Worm (Caenorhabditis elegans): Measurements from ENCODE around the gene C32D5.4.

C32D5.4 gene

ce11 chrII:6370110-6370509, 47.2 kb upstream of the C32D5.4 start (continued):
- TF ChIP-seq rec-8 (tag; optimal IDR thresholded peaks at IDR 0.05) (no peak), ekl-4 (GFP tag; IDR thresholded peaks at IDR 0.05) (peak; percentile 59; the same call in 1 of the 2 replicates), egl-18 (GFP tag; IDR thresholded peaks at IDR 0.05) (no peak), snpc-1.1 (tag; optimal IDR thresholded peaks at IDR 0.05; ENCODE audit: insufficient read depth) (peak; percentile 26)

- TF ChIP-seq D2030.7 (GFP tag; IDR thresholded peaks at IDR 0.05) (peak; percentile 7; the same call in 1 of the 2 replicates), B0336.3 (GFP tag; IDR thresholded peaks at IDR 0.05) (peak; percentile 39; the same call in 1 of the 2 replicates), lin-54 (GFP tag; optimal IDR thresholded peaks at IDR 0.05) (peak; percentile 24), madf-6 (GFP tag; IDR thresholded peaks at IDR 0.05) (peak; percentile 49), sptf-2 (GFP tag; optimal IDR thresholded peaks at IDR 0.05) (no peak), chd-7 (tag; optimal IDR thresholded peaks at IDR 0.05) (no peak), B0261.1 (tag; optimal IDR thresholded peaks at IDR 0.05) (no peak), F57A8.1 (GFP tag; optimal IDR thresholded peaks at IDR 0.05) (no peak)
These were observed 43.8 kb upstream of the C32D5.4 start, which contains the start of gene ctsa-4.1 for ce11 chrII:6366696-6367095. Gene ctsa-4.1 (plus strand): TSS chrII:6366996.

ce11 chrII:6365237-6365815, 42.4 kb upstream of the C32D5.4 start, which contains the start of the genes ani-2 and clec-88:
Gene ani-2 (minus strand): TSS chrII:6365367.
Gene clec-88 (plus strand): TSS chrII:6365722.
- TF ChIP-seq snpc-4 (GFP tag; optimal IDR thresholded peaks at IDR 0.05) (no peak), snpc-4 (tag; optimal IDR thresholded peaks at IDR 0.05) (peak in 1 of 4 experiments; percentile 17), Y53F4B.3 (GFP tag; IDR thresholded peaks at IDR 0.05) (peak; percentile 16; the same call in 1 of the 2 replicates), F57C9.4 (tag; optimal IDR thresholded peaks at IDR 0.05) (no peak), F49E8.2 (tag; optimal IDR thresholded peaks at IDR 0.05; ENCODE audit: insufficient read depth) (peak; percentile 68), K12H6.12 (tag; optimal IDR thresholded peaks at IDR 0.05) (no peak), madf-6 (GFP tag; IDR thresholded peaks at IDR 0.05) (peak; percentile 95), unc-130 (GFP tag; optimal IDR thresholded peaks at IDR 0.05) (peak; percentile 73), nhr-179 (tag; optimal IDR thresholded peaks at IDR 0.05) (no peak), zfh-2 (GFP tag; conservative IDR thresholded peaks at IDR 0.05) (no peak), lin-54 (GFP tag; optimal IDR thresholded peaks at IDR 0.05) (peak; percentile 49), egl-44 (GFP tag; IDR thresholded peaks at IDR 0.05) (no peak), Y79H2A.3 (GFP tag; conservative IDR thresholded peaks at IDR 0.05) (no peak), lir-1 (GFP tag; conservative IDR thresholded peaks at IDR 0.05) (peak; percentile 28; the same call in 1 of the 2 replicates), him-1 (tag; optimal IDR thresholded peaks at IDR 0.05) (peak; percentile 34), dpl-1 (GFP tag; optimal IDR thresholded peaks at IDR 0.05) (peak; percentile 76), mcd-1 (GFP tag; IDR thresholded peaks at IDR 0.05) (peak; percentile 34; the same call in 1 of the 2 replicates), F23B12.7 (tag; optimal IDR thresholded peaks at IDR 0.05; ENCODE audit: insufficient read depth) (peak; percentile 73), pha-4 (tag; optimal IDR thresholded peaks at IDR 0.05) (no peak), F33H1.4 (GFP tag; IDR thresholded peaks at IDR 0.05) (peak; percentile 96), ceh-91 (GFP tag; IDR thresholded peaks at IDR 0.05) (peak; percentile 85), lsl-1 (GFP tag; optimal IDR thresholded peaks at IDR 0.05) (peak; percentile 98), xnd-1 (tag; optimal IDR thresholded peaks at IDR 0.05) (peak; percentile 90), mes-4 (tag; optimal IDR thresholded peaks at IDR 0.05) (no peak), ZK185.1 (tag; optimal IDR thresholded peaks at IDR 0.05; ENCODE audit: poor library complexity, severe bottlenecking) (no peak), tbp1 (GFP tag; optimal IDR thresholded peaks at IDR 0.05) (peak; percentile 31), tlf-1 (GFP tag; optimal IDR thresholded peaks at IDR 0.05) (peak; percentile 20), Y95B8A.8 (GFP tag; IDR thresholded peaks at IDR 0.05) (0 out of 2 replicates have a peak, but pooled peaks have one; percentile 8), madf-8 (GFP tag; conservative IDR thresholded peaks at IDR 0.05) (peak; percentile 89), ztf-18 (tag; optimal IDR thresholded peaks at IDR 0.05) (peak; percentile 9), rpc-1 (optimal IDR thresholded peaks at IDR 0.05) (no peak), rpc-1 (tag; optimal IDR thresholded peaks at IDR 0.05) (no peak), attf-5 (GFP tag; optimal IDR thresholded peaks at IDR 0.05) (no peak), lin-35 (GFP tag; optimal IDR thresholded peaks at IDR 0.05) (peak in 1 of 3 experiments; percentile 29)

Measured in whole organism, young adult.